Fruit fly (Drosophila melanogaster): Measurements from ENCODE around the gene CG7990.
A peak's percentile ranks its signal among the peaks of the same experiment; 100 is the strongest.

CG7990 gene

DNA sequence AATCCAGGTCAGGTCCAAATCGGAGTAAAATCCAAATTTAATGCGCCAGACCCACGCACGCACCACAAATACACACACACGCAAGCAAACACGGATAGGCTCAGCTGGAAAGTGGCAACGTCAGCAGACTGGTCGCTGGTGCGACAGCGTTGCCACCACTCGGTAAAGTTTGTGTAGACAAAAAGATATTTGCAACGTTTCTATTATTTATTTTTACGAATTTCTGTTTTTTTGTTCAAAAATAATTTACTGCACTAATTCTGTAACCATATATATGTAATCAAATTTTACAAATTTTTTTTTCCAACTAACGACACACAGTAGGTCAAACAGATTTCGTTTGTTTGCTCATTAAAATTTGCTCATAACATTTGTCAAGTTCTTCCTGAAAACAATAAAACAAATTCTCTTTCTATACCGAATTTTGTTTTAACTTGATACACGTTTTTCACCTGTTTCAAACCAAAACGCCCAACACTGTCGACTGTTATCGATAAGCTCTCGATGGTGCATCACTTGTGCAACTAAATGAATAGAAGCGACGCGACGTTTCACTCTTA lies 22.0 kb downstream of the CG7990 start, which contains the start of the genes CG7556 and CG7453 (continued):
- TF ChIP-seq Fer1 (GFP tag; optimal IDR thresholded peaks at IDR 0.05) (peak; percentile 71), mirr (GFP tag; optimal IDR thresholded peaks at IDR 0.05) (no peak), stwl (tag; optimal IDR thresholded peaks at IDR 0.05) (peak; percentile 2), MESR4 (GFP tag; optimal IDR thresholded peaks at IDR 0.05) (no peak), stc (GFP tag; IDR thresholded peaks at IDR 0.05) (no peak), Dad (GFP tag; optimal IDR thresholded peaks at IDR 0.05) (peak; percentile 19), chif (GFP tag; optimal IDR thresholded peaks at IDR 0.05) (peak; percentile 72 to 79), fu2 (GFP tag; optimal IDR thresholded peaks at IDR 0.05) (peak; percentile 79), luna (GFP tag; optimal IDR thresholded peaks at IDR 0.05) (peak; percentile 25), unc-4 (GFP tag; IDR thresholded peaks at IDR 0.05; ENCODE audit: partially characterized antibody) (no peak), kay (GFP tag; optimal IDR thresholded peaks at IDR 0.05) (peak; percentile 60), gcm (GFP tag; optimal IDR thresholded peaks at IDR 0.05) (peak; percentile 48), Tbp (GFP tag; optimal IDR thresholded peaks at IDR 0.05) (no peak), HLH54F (GFP tag; optimal IDR thresholded peaks at IDR 0.05) (peak; percentile 78), btn (GFP tag; optimal IDR thresholded peaks at IDR 0.05) (no peak), tgo (GFP tag; IDR thresholded peaks at IDR 0.05) (peak; percentile 60), HLH4C (GFP tag; IDR thresholded peaks at IDR 0.05; ENCODE audit: partially characterized antibody) (no peak), Dip3 (GFP tag; optimal IDR thresholded peaks at IDR 0.05) (peak; percentile 77), CG11504 (tag; optimal IDR thresholded peaks at IDR 0.05) (peak; percentile 78), CG10654 (GFP tag; optimal IDR thresholded peaks at IDR 0.05) (peak; percentile 72), cad (GFP tag; optimal IDR thresholded peaks at IDR 0.05) (no peak), crc (GFP tag; optimal IDR thresholded peaks at IDR 0.05) (peak; percentile 18), CG10543 (GFP tag; optimal IDR thresholded peaks at IDR 0.05) (peak; percentile 81), CG1602 (GFP tag; optimal IDR thresholded peaks at IDR 0.05) (peak; percentile 70), Lhr (GFP tag; optimal IDR thresholded peaks at IDR 0.05) (peak; percentile 35), pum (GFP tag; optimal IDR thresholded peaks at IDR 0.05) (peak; percentile 72), Mrtf (GFP tag; IDR thresholded peaks at IDR 0.05) (no peak), CG10979 (tag; optimal IDR thresholded peaks at IDR 0.05) (peak; percentile 66), tin (GFP tag; optimal IDR thresholded peaks at IDR 0.05) (peak; percentile 78), Med (GFP tag) (peak; percentile 90), Lim3 (GFP tag; IDR thresholded peaks at IDR 0.05) (no peak), CG2875 (GFP tag; optimal IDR thresholded peaks at IDR 0.05) (peak; percentile 29), CG18011 (GFP tag; optimal IDR thresholded peaks at IDR 0.05) (peak; percentile 51), CG15073 (GFP tag; optimal IDR thresholded peaks at IDR 0.05) (no peak), CG3065 (GFP tag; optimal IDR thresholded peaks at IDR 0.05) (peak; percentile 56), D (optimal IDR thresholded peaks at IDR 0.05) (no peak), D (GFP tag; optimal IDR thresholded peaks at IDR 0.05) (peak; percentile 56), CG8924 (tag; optimal IDR thresholded peaks at IDR 0.05) (peak; percentile 61), Hr39 (optimal IDR thresholded peaks at IDR 0.05) (no peak), p53 (GFP tag; optimal IDR thresholded peaks at IDR 0.05) (peak; percentile 60), Elba2 (GFP tag; optimal IDR thresholded peaks at IDR 0.05) (no peak), CG3847 (GFP tag; IDR thresholded peaks at IDR 0.05) (peak; percentile 67), NK7.1 (GFP tag; optimal IDR thresholded peaks at IDR 0.05) (peak; percentile 50), Dek (tag; optimal IDR thresholded peaks at IDR 0.05) (peak; percentile 64), pzg (GFP tag; optimal IDR thresholded peaks at IDR 0.05) (peak; percentile 41), CG7271 (tag; optimal IDR thresholded peaks at IDR 0.05) (no peak), Stat92E (GFP tag; optimal IDR thresholded peaks at IDR 0.05) (no peak), Antp (GFP tag; optimal IDR thresholded peaks at IDR 0.05) (peak; percentile 59), CG6765 (GFP tag; optimal IDR thresholded peaks at IDR 0.05) (no peak), crp (GFP tag; optimal IDR thresholded peaks at IDR 0.05) (peak; percentile 15 to 85), sr (GFP tag; IDR thresholded peaks at IDR 0.05) (peak; percentile 78)

Data from whole organism, embryonic.